Fruit fly (Drosophila melanogaster): ENCODE results near the gene Mat89Ba.

The Mat89Ba gene

dm6 chr3R:16263522-16264305 is 8.5 kb downstream of the Mat89Ba start, which contains the start of the genes bor and asun (continued):
- TF ChIP-seq CG10431 (GFP tag; optimal IDR thresholded peaks at IDR 0.05): no peak
- TF ChIP-seq CG17359 (tag; optimal IDR thresholded peaks at IDR 0.05): peak; percentile 29
- TF ChIP-seq CG31388 (GFP tag; optimal IDR thresholded peaks at IDR 0.05): no peak
- no peak for TF ChIP-seq sc (optimal IDR thresholded peaks at IDR 0.05)
- no peak for TF ChIP-seq sc (GFP tag; optimal IDR thresholded peaks at IDR 0.05)
- TF ChIP-seq CG18764 (GFP tag; optimal IDR thresholded peaks at IDR 0.05): no peak
- TF ChIP-seq ato (GFP tag; IDR thresholded peaks at IDR 0.05; ENCODE audit: partially characterized antibody): peak; percentile 10; the same call in 1 of the 2 replicates
- TF ChIP-seq Gsc (GFP tag; IDR thresholded peaks at IDR 0.05): no peak
- no peak for TF ChIP-seq da (GFP tag; optimal IDR thresholded peaks at IDR 0.05)
- no peak for TF ChIP-seq onecut (GFP tag; IDR thresholded peaks at IDR 0.05)
- TF ChIP-seq CG4328 (GFP tag; optimal IDR thresholded peaks at IDR 0.05): no peak
- no peak for TF ChIP-seq NfI (GFP tag; optimal IDR thresholded peaks at IDR 0.05)
- no peak for TF ChIP-seq CG8765 (GFP tag; IDR thresholded peaks at IDR 0.05)
- peak; percentile 19; the same call in 1 of the 2 replicates for TF ChIP-seq CG17328 (GFP tag; IDR thresholded peaks at IDR 0.05)
- TF ChIP-seq CG34422 (GFP tag; IDR thresholded peaks at IDR 0.05): peak; percentile 72; the same call in 1 of the 3 replicates
- TF ChIP-seq CG8388 (GFP tag; optimal IDR thresholded peaks at IDR 0.05): no peak
- no peak for TF ChIP-seq Ravus (GFP tag; IDR thresholded peaks at IDR 0.05)
- no peak for TF ChIP-seq jigr1 (GFP tag; IDR thresholded peaks at IDR 0.05)
- TF ChIP-seq dimm (GFP tag; IDR thresholded peaks at IDR 0.05): no peak
- TF ChIP-seq gce (GFP tag; IDR thresholded peaks at IDR 0.05): no peak
- peak; percentile 42; the same call in 1 of the 3 replicates for TF ChIP-seq HLH4C (GFP tag; IDR thresholded peaks at IDR 0.05; ENCODE audit: partially characterized antibody)
- TF ChIP-seq Hsf (GFP tag; optimal IDR thresholded peaks at IDR 0.05): peak; percentile 13
- TF ChIP-seq CG4820 (GFP tag; optimal IDR thresholded peaks at IDR 0.05): no peak
- TF ChIP-seq Ptx1 (GFP tag; IDR thresholded peaks at IDR 0.05): no peak
- TF ChIP-seq mirr (GFP tag; optimal IDR thresholded peaks at IDR 0.05): no peak
- no peak for TF ChIP-seq bab2 (GFP tag; optimal IDR thresholded peaks at IDR 0.05)
- no peak for TF ChIP-seq tio (GFP tag; optimal IDR thresholded peaks at IDR 0.05)
- TF ChIP-seq CG30020 (tag; optimal IDR thresholded peaks at IDR 0.05): no peak
- no peak for TF ChIP-seq CG8944 (GFP tag; optimal IDR thresholded peaks at IDR 0.05)
- peak; percentile 50; the same call in 1 of the 2 replicates for TF ChIP-seq CG32532 (GFP tag; IDR thresholded peaks at IDR 0.05)
- TF ChIP-seq ewg (GFP tag; optimal IDR thresholded peaks at IDR 0.05): no peak
- peak; percentile 59 for TF ChIP-seq ftz-f1 (GFP tag; optimal IDR thresholded peaks at IDR 0.05)
- no peak for TF ChIP-seq CG18476 (GFP tag; optimal IDR thresholded peaks at IDR 0.05)
- no peak for TF ChIP-seq CG7839 (tag; optimal IDR thresholded peaks at IDR 0.05)
- no peak for TF ChIP-seq trh (GFP tag; optimal IDR thresholded peaks at IDR 0.05)
- no peak for TF ChIP-seq CG7372 (GFP tag; IDR thresholded peaks at IDR 0.05)
- TF ChIP-seq luna (GFP tag; optimal IDR thresholded peaks at IDR 0.05): no peak
- TF ChIP-seq CG33557 (GFP tag; optimal IDR thresholded peaks at IDR 0.05): peak; percentile 35
- TF ChIP-seq CG14667 (GFP tag; IDR thresholded peaks at IDR 0.05): no peak
- TF ChIP-seq jumu (GFP tag; optimal IDR thresholded peaks at IDR 0.05): no peak
- TF ChIP-seq CG7556 (GFP tag; optimal IDR thresholded peaks at IDR 0.05): peak; percentile 40
- TF ChIP-seq Doc3 (GFP tag; IDR thresholded peaks at IDR 0.05; ENCODE audit: partially characterized antibody): peak; percentile 69
- TF ChIP-seq sim (GFP tag; IDR thresholded peaks at IDR 0.05): no peak
- no peak for TF ChIP-seq sd (tag; optimal IDR thresholded peaks at IDR 0.05)
- TF ChIP-seq CG9817 (tag; optimal IDR thresholded peaks at IDR 0.05): no peak
- no peak for TF ChIP-seq Asciz (GFP tag; optimal IDR thresholded peaks at IDR 0.05)
- TF ChIP-seq CG3995 (GFP tag; optimal IDR thresholded peaks at IDR 0.05): peak; percentile 94
- TF ChIP-seq Xrp1 (GFP tag; IDR thresholded peaks at IDR 0.05): peak; percentile 57
- TF ChIP-seq E2f1 (GFP tag; IDR thresholded peaks at IDR 0.05): no peak
- peak; percentile 81 for TF ChIP-seq Med (GFP tag)
- no peak for TF ChIP-seq CG11085 (GFP tag; IDR thresholded peaks at IDR 0.05)
